Worm (Caenorhabditis elegans): ENCODE data around the gene kin-9.

- TF ChIP-seq mab-5 (tag; optimal IDR thresholded peaks at IDR 0.05) (no peak), unc-55 (GFP tag; optimal IDR thresholded peaks at IDR 0.05) (no peak), nhr-237 (tag; optimal IDR thresholded peaks at IDR 0.05) (no peak), dmd-4 (tag; optimal IDR thresholded peaks at IDR 0.05) (no peak), nhr-6 (tag; optimal IDR thresholded peaks at IDR 0.05) (no peak), lsy-2 (tag; optimal IDR thresholded peaks at IDR 0.05) (no peak), lin-13 (GFP tag; optimal IDR thresholded peaks at IDR 0.05) (no peak), mdl-1 (tag; optimal IDR thresholded peaks at IDR 0.05) (no peak), nhr-77 (tag; optimal IDR thresholded peaks at IDR 0.05) (no peak)
Observed at ce11 chrX:8419252-8419651, 13.2 kb upstream of the kin-9 start.

Measured in whole organism, L2 larva.